Worm (Caenorhabditis elegans): ENCODE measurements around the gene nhr-3.

DNA sequence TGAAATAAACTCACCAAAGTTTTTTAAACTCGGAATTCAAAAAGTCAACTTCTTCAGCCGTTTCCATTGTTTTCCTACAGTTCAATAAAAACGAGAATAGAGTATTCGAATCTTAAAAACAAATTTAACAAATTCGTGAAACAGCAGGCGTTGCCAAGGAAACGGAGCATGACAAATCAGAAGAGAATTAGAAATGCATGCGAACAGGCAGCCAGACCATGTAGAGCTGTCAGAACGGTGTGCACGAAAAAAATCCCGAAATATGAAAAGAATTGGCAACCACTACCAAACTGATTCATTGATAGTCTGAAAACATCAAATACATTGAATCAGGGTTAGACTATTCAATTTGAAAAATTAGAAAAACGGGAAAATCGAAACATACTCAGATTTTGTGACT lies 16.3 kb upstream of the nhr-3 start, which contains the start of gene fbxa-81:
- TF ChIP-seq egl-18 (GFP tag; IDR thresholded peaks at IDR 0.05), result no peak
- TF ChIP-seq ama-1 (optimal IDR thresholded peaks at IDR 0.05), result no peak
- TF ChIP-seq ama-1 (GFP tag; optimal IDR thresholded peaks at IDR 0.05), result no peak

Measured in whole organism, young adult.